Worm (Caenorhabditis elegans) whole organism, L4/young adult: Measurements from ENCODE around the gene ceh-30.

ENCODE experiments used
- W03F9.2 ChIP-seq: fragments of 150-350 bp; optimal IDR thresholded peaks from 2 replicates; lab custom pipeline; 2014; ENCODE audit warnings: missing biosample characterization, missing genetic modification characterization
- dao-5 ChIP-seq: sonication (generic microtip); optimal IDR thresholded peaks from 2 replicates; lab custom pipeline; 2016; ENCODE audit warnings: missing genotype, missing genetic modification characterization, moderate library complexity, missing compliant biosample characterization
- him-1 ChIP-seq: sonication (generic microtip); optimal IDR thresholded peaks from 2 replicates; lab custom pipeline; 2016; ENCODE audit warnings: missing genotype, missing genetic modification reagents, missing genetic modification characterization, missing compliant biosample characterization

The ceh-30 gene

ce11 chrX:3080825-3081224 is 17.5 kb downstream of the ceh-30 start, which contains the start of gene twk-16:
Gene twk-16 (plus strand): TSS chrX:3081125.
- TF ChIP-seq W03F9.2 (tag; lab: Kevin White, UChicago): no peak
- no peak for TF ChIP-seq dao-5
- no peak for TF ChIP-seq him-1 (tag; lab: Kevin White, UChicago)

ce11 chrX:3087245-3087644 is 23.9 kb downstream of the ceh-30 start, which contains the start of gene F52E4.5:
Gene F52E4.5 (minus strand): TSS chrX:3087345.
- no peak for TF ChIP-seq dao-5
- TF ChIP-seq W03F9.2 (tag; lab: Kevin White, UChicago): no peak
- TF ChIP-seq him-1 (tag; lab: Kevin White, UChicago): no peak

- TF ChIP-seq dao-5: no peak
- no peak for TF ChIP-seq him-1 (tag; lab: Kevin White, UChicago)
- TF ChIP-seq W03F9.2 (tag; lab: Kevin White, UChicago): no peak
Measured at ce11 chrX:3087647-3088046, 24.3 kb downstream of the ceh-30 start.

- no peak for TF ChIP-seq W03F9.2 (tag; lab: Kevin White, UChicago)
- TF ChIP-seq him-1 (tag; lab: Kevin White, UChicago): no peak
- no peak for TF ChIP-seq dao-5
Measured at ce11 chrX:3089423-3089822, 26.0 kb downstream of the ceh-30 start, which contains the start of gene pccb-1. Gene pccb-1 (plus strand): TSS chrX:3089549.

- TF ChIP-seq W03F9.2 (tag; lab: Kevin White, UChicago): peak; percentile 26
- TF ChIP-seq him-1 (tag; lab: Kevin White, UChicago): no peak
Measured at ce11 chrX:3089894-3090414, 26.6 kb downstream of the ceh-30 start.

ce11 chrX:3091119-3091746 is 27.9 kb downstream of the ceh-30 start:
- TF ChIP-seq him-1 (tag; lab: Kevin White, UChicago) (no peak), W03F9.2 (tag; lab: Kevin White, UChicago) (no peak), dao-5 (no peak)

- no peak for TF ChIP-seq dao-5
- TF ChIP-seq him-1 (tag; lab: Kevin White, UChicago): no peak
- TF ChIP-seq W03F9.2 (tag; lab: Kevin White, UChicago): no peak
Measured at ce11 chrX:3092460-3092859, 29.1 kb downstream of the ceh-30 start.

- TF ChIP-seq dao-5 (no peak), him-1 (tag; lab: Kevin White, UChicago) (no peak), W03F9.2 (tag; lab: Kevin White, UChicago) (no peak)
Measured at ce11 chrX:3094304-3094703, 30.9 kb downstream of the ceh-30 start, which contains the start of gene wrt-2. Gene wrt-2 (minus strand): TSS chrX:3094349.

ce11 chrX:3099832-3100231 is 36.5 kb downstream of the ceh-30 start, which contains the start of gene sec-3:
Gene sec-3 (minus strand): TSS chrX:3099852.
- no peak for TF ChIP-seq dao-5
- TF ChIP-seq him-1 (tag; lab: Kevin White, UChicago): peak; percentile 80
- peak; percentile 93 for TF ChIP-seq W03F9.2 (tag; lab: Kevin White, UChicago)

ce11 chrX:3101562-3101961 is 38.2 kb downstream of the ceh-30 start:
- TF ChIP-seq him-1 (tag; lab: Kevin White, UChicago): no peak

ce11 chrX:3102165-3102564 is 38.8 kb downstream of the ceh-30 start, which contains the start of gene ztf-13:
Gene ztf-13 (minus strand): TSS chrX:3102175.
- no peak for TF ChIP-seq dao-5
- no peak for TF ChIP-seq him-1 (tag; lab: Kevin White, UChicago)
- no peak for TF ChIP-seq W03F9.2 (tag; lab: Kevin White, UChicago)

ce11 chrX:3102817-3103216 is 39.4 kb downstream of the ceh-30 start:
- TF ChIP-seq him-1 (tag; lab: Kevin White, UChicago) (no peak), dao-5 (no peak), W03F9.2 (tag; lab: Kevin White, UChicago) (no peak)

ce11 chrX:3106137-3106536 is 42.8 kb downstream of the ceh-30 start, which contains the start of gene K10B3.5:
Gene K10B3.5 (minus strand): TSS chrX:3106479.
- peak; percentile 56 for TF ChIP-seq W03F9.2 (tag; lab: Kevin White, UChicago)
- TF ChIP-seq dao-5: no peak
- peak; percentile 41 for TF ChIP-seq him-1 (tag; lab: Kevin White, UChicago)

- TF ChIP-seq dao-5 (no peak), him-1 (tag; lab: Kevin White, UChicago) (no peak), W03F9.2 (tag; lab: Kevin White, UChicago) (no peak)
Measured at ce11 chrX:3108603-3109002, 45.2 kb downstream of the ceh-30 start.
